Worm (Caenorhabditis elegans) whole organism, L2 larva: Measurements from ENCODE around the gene dnj-16.

Experiments used
- ama-1 ChIP-seq: fragments of 150-350 bp; optimal IDR thresholded peaks from 2 replicates; lab custom pipeline; 2018; ENCODE audit warnings: inconsistent platforms
- egl-27 ChIP-seq: sonication (generic microtip); optimal IDR thresholded peaks from 3 replicates; lab custom pipeline; 2017; ENCODE audit warnings: missing biosample characterization, missing genetic modification reagents, missing genetic modification characterization
- nhr-12 ChIP-seq: fragments of 150-350 bp; optimal IDR thresholded peaks from 2 replicates; lab custom pipeline; 2014; ENCODE audit warnings: missing biosample characterization, missing genetic modification characterization
- nhr-25 ChIP-seq: fragments of 150-350 bp; sonication (generic microtip); optimal IDR thresholded peaks from 3 replicates; lab custom pipeline; 2014; ENCODE audit warnings: missing biosample characterization, missing genetic modification characterization
- skn-1 ChIP-seq: sonication (generic microtip); optimal IDR thresholded peaks from 2 replicates; lab custom pipeline; 2017; ENCODE audit warnings: missing biosample characterization, missing genetic modification characterization
- unc-55 ChIP-seq: fragments of 150-350 bp; sonication (generic microtip); optimal IDR thresholded peaks from 3 replicates; lab custom pipeline; 2014; ENCODE audit warnings: missing biosample characterization, missing genetic modification reagents, missing genetic modification characterization
- unc-62 ChIP-seq: fragments of 150-350 bp; optimal IDR thresholded peaks from 2 replicates; lab custom pipeline; 2014; ENCODE audit warnings: missing biosample characterization, missing genetic modification reagents, missing genetic modification characterization

ce11 chrIII:4228841-4229240 is 37.9 kb downstream of the dnj-16 start, which contains the start of gene F43C1.5:
- TF ChIP-seq nhr-12 (tag; lab: Kevin White, UChicago) (no peak), ama-1 (lab: Kevin White, UChicago) (no peak), egl-27 (tag; lab: Kevin White, UChicago) (no peak), skn-1 (tag; lab: Kevin White, UChicago) (no peak), unc-62 (no peak), unc-55 (GFP tag; lab: Kevin White, UChicago) (no peak), nhr-25 (no peak)
